Fruit fly (Drosophila melanogaster) whole organism, embryonic: ENCODE measurements around the gene CG42749.

ENCODE experiments used
- ATbp ChIP-seq: fragments of 200-800 bp; sonication (Bioruptor generic); optimal IDR thresholded peaks from 2 replicates; lab custom pipeline; 2017; ENCODE audit warnings: missing biosample characterization, mild to moderate bottlenecking, missing genetic modification characterization, missing genetic modification reagents
- Bgb ChIP-seq: fragments of 200-800 bp; sonication (Bioruptor generic); IDR thresholded peaks from 2 replicates; pipeline ENCODE4 v1.3.6; 2022; ENCODE audit warnings: missing biosample characterization, missing genetic modification characterization; ENCODE audit not compliant: partially characterized antibody
- Bteb2 ChIP-seq: fragments of 200-800 bp; sonication (Bioruptor generic); optimal IDR thresholded peaks from 2 replicates; lab custom pipeline; 2016; ENCODE audit warnings: missing biosample characterization, missing genetic modification characterization
- CG14860 ChIP-seq: fragments of 200-800 bp; sonication (Bioruptor generic); IDR thresholded peaks from 3 replicates; pipeline ENCODE4 v1.3.6; 2022; ENCODE audit warnings: missing biosample characterization, missing genetic modification characterization; ENCODE audit not compliant: partially characterized antibody
- CG16813 ChIP-seq: fragments of 200-800 bp; sonication (Bioruptor generic); IDR thresholded peaks from 3 replicates; pipeline ENCODE4 v1.3.6; 2022; ENCODE audit warnings: missing biosample characterization, missing genetic modification characterization; ENCODE audit not compliant: partially characterized antibody
- CG17328 ChIP-seq: fragments of 200-800 bp; sonication (Bioruptor generic); IDR thresholded peaks from 2 replicates; pipeline ENCODE4 v1.3.6; 2022; ENCODE audit warnings: missing biosample characterization, missing genetic modification characterization
- CG17568 ChIP-seq: fragments of 200-800 bp; sonication (Bioruptor generic); optimal IDR thresholded peaks from 2 replicates; lab custom pipeline; 2018; ENCODE audit warnings: missing biosample characterization, mild to moderate bottlenecking, missing genetic modification characterization, moderate library complexity
- CG18619 ChIP-seq: fragments of 200-800 bp; sonication (Bioruptor generic); optimal IDR thresholded peaks from 3 replicates; lab custom pipeline; 2017; ENCODE audit warnings: missing biosample characterization, mild to moderate bottlenecking, missing genetic modification characterization
- CG2116 ChIP-seq: fragments of 200-800 bp; sonication (Bioruptor generic); optimal IDR thresholded peaks from 3 replicates; lab custom pipeline; 2018; ENCODE audit warnings: missing biosample characterization, mild to moderate bottlenecking, missing genetic modification characterization
- CG2875 ChIP-seq: fragments of 200-800 bp; sonication (Bioruptor generic); optimal IDR thresholded peaks from 2 replicates; lab custom pipeline; 2017; ENCODE audit warnings: missing biosample characterization, mild to moderate bottlenecking, missing genetic modification characterization, missing genetic modification reagents
- CG30431 ChIP-seq: fragments of 200-800 bp; sonication (Bioruptor generic); optimal IDR thresholded peaks from 2 replicates; lab custom pipeline; 2017; ENCODE audit warnings: missing biosample characterization, missing genetic modification characterization
- CG31441 ChIP-seq: fragments of 200-800 bp; sonication (Bioruptor generic); IDR thresholded peaks from 2 replicates; pipeline ENCODE4 v1.3.6; 2022; ENCODE audit warnings: missing biosample characterization, missing genetic modification characterization
- CG3407 ChIP-seq: fragments of 200-800 bp; sonication (Bioruptor generic); optimal IDR thresholded peaks from 2 replicates; lab custom pipeline; 2018; ENCODE audit warnings: missing biosample characterization, mild to moderate bottlenecking, missing genetic modification characterization
- CG43689 ChIP-seq: fragments of 200-800 bp; sonication (Bioruptor generic); IDR thresholded peaks from 2 replicates; pipeline ENCODE4 v1.3.6; 2022; ENCODE audit warnings: missing biosample characterization, missing genetic modification characterization
- CG4617 ChIP-seq: fragments of 200-800 bp; sonication (Bioruptor generic); optimal IDR thresholded peaks from 3 replicates; lab custom pipeline; 2016; ENCODE audit warnings: missing biosample characterization, missing genetic modification characterization, borderline replicate concordance
- CG5245 ChIP-seq: fragments of 200-800 bp; sonication (Bioruptor generic); optimal IDR thresholded peaks from 3 replicates; lab custom pipeline; 2016; ENCODE audit warnings: missing biosample characterization, missing genetic modification characterization
- CG6254 ChIP-seq: fragments of 200-800 bp; sonication (Bioruptor generic); optimal IDR thresholded peaks from 3 replicates; lab custom pipeline; 2017; ENCODE audit warnings: mild to moderate bottlenecking, missing biosample characterization, missing genetic modification reagents, missing genetic modification characterization
- CTCF ChIP-seq: fragments of 200-800 bp; sonication (Bioruptor generic); optimal IDR thresholded peaks from 2 replicates; lab custom pipeline; 2017; ENCODE audit warnings: missing biosample characterization, mild to moderate bottlenecking, missing genetic modification characterization, moderate library complexity
- Dip2 ChIP-seq: fragments of 200-800 bp; sonication (Bioruptor generic); IDR thresholded peaks from 2 replicates; pipeline ENCODE4 v1.3.6; 2022; ENCODE audit warnings: missing biosample characterization, missing genetic modification characterization
- Dip3 ChIP-seq: fragments of 200-800 bp; sonication (Bioruptor generic); optimal IDR thresholded peaks from 3 replicates; lab custom pipeline; 2016; ENCODE audit warnings: missing biosample characterization, missing genetic modification characterization
- Doc3 ChIP-seq: fragments of 200-800 bp; sonication (Bioruptor generic); IDR thresholded peaks from 3 replicates; pipeline ENCODE4 v1.3.6; 2022; ENCODE audit warnings: missing biosample characterization, missing genetic modification characterization; ENCODE audit not compliant: partially characterized antibody
- HLH54F ChIP-seq: fragments of 200-800 bp; sonication (Bioruptor generic); optimal IDR thresholded peaks from 3 replicates; lab custom pipeline; 2016; ENCODE audit warnings: missing biosample characterization, missing genetic modification characterization
- Hand ChIP-seq: fragments of 200-800 bp; sonication (Bioruptor generic); optimal IDR thresholded peaks from 2 replicates; lab custom pipeline; 2017; ENCODE audit warnings: mild to moderate bottlenecking, missing biosample characterization, missing genetic modification reagents, missing genetic modification characterization
- Hmx ChIP-seq: fragments of 200-800 bp; sonication (Bioruptor generic); optimal IDR thresholded peaks from 2 replicates; lab custom pipeline; 2016; ENCODE audit warnings: missing biosample characterization, missing genetic modification characterization
- Lim3 ChIP-seq: fragments of 200-800 bp; sonication (Bioruptor generic); IDR thresholded peaks from 2 replicates; pipeline ENCODE4 v1.3.6; 2022; ENCODE audit warnings: missing biosample characterization, missing genetic modification characterization
- Lpt ChIP-seq: fragments of >200 bp; optimal IDR thresholded peaks from 2 replicates; lab custom pipeline; 2018; ENCODE audit warnings: missing biosample characterization, missing genetic modification characterization
- Max ChIP-seq: fragments of 200-800 bp; sonication (Bioruptor generic); optimal IDR thresholded peaks from 2 replicates; lab custom pipeline; 2016; ENCODE audit warnings: missing biosample characterization, mild to moderate bottlenecking, missing genetic modification characterization
- Mrtf ChIP-seq: fragments of 200-800 bp; sonication (Bioruptor generic); IDR thresholded peaks from 3 replicates; pipeline ENCODE4 v1.3.6; 2022; ENCODE audit warnings: missing biosample characterization, missing genetic modification characterization
- Sox102F ChIP-seq: fragments of 200-800 bp; sonication (Bioruptor generic); optimal IDR thresholded peaks from 2 replicates; lab custom pipeline; 2018; ENCODE audit warnings: missing biosample characterization, mild to moderate bottlenecking, missing genetic modification characterization, moderate library complexity
- Sry-δ ChIP-seq: fragments of 200-800 bp; sonication (Bioruptor generic); optimal IDR thresholded peaks from 2 replicates; lab custom pipeline; 2016; ENCODE audit warnings: missing biosample characterization, missing genetic modification characterization
- Ssrp ChIP-seq: fragments of 200-800 bp; sonication (Bioruptor generic); optimal IDR thresholded peaks from 2 replicates; lab custom pipeline; 2018; ENCODE audit warnings: missing biosample characterization, mild to moderate bottlenecking, missing genetic modification characterization, moderate library complexity
- Tbp ChIP-seq: fragments of >200 bp; optimal IDR thresholded peaks from 2 replicates; lab custom pipeline; 2018; ENCODE audit warnings: missing biosample characterization, missing genetic modification characterization
- ab ChIP-seq: fragments of 200-800 bp; sonication (Bioruptor generic); optimal IDR thresholded peaks from 2 replicates; lab custom pipeline; 2016; ENCODE audit warnings: missing biosample characterization, missing genetic modification characterization
- aop ChIP-seq: fragments of 200-800 bp; sonication (Bioruptor generic); IDR thresholded peaks from 2 replicates; pipeline ENCODE4 v1.3.6; 2022; ENCODE audit warnings: missing biosample characterization, missing genetic modification characterization
- ara ChIP-seq: fragments of 200-800 bp; sonication (Bioruptor generic); IDR thresholded peaks from 2 replicates; pipeline ENCODE4 v1.3.6; 2022; ENCODE audit warnings: missing biosample characterization, missing genetic modification characterization
- ato ChIP-seq: fragments of 200-800 bp; sonication (Bioruptor generic); IDR thresholded peaks from 2 replicates; pipeline ENCODE4 v1.3.6; 2022; ENCODE audit warnings: missing biosample characterization, missing genetic modification characterization; ENCODE audit not compliant: partially characterized antibody
- br ChIP-seq: fragments of >200 bp; optimal IDR thresholded peaks from 2 replicates; lab custom pipeline; 2017
- btn ChIP-seq: fragments of 200-800 bp; sonication (Bioruptor generic); optimal IDR thresholded peaks from 2 replicates; lab custom pipeline; 2016; ENCODE audit warnings: missing biosample characterization, missing genetic modification characterization
- cwo ChIP-seq: fragments of 200-800 bp; sonication (Bioruptor generic); optimal IDR thresholded peaks from 3 replicates; lab custom pipeline; 2017; ENCODE audit warnings: missing biosample characterization, missing genetic modification characterization, mild to moderate bottlenecking, moderate library complexity, missing genetic modification reagents
- danr ChIP-seq: fragments of 200-800 bp; sonication (Bioruptor generic); IDR thresholded peaks from 2 replicates; pipeline ENCODE4 v1.3.6; 2022; ENCODE audit warnings: missing biosample characterization, missing genetic modification characterization
- disco-r ChIP-seq: fragments of 200-800 bp; sonication (Bioruptor generic); optimal IDR thresholded peaks from 2 replicates; lab custom pipeline; 2016; ENCODE audit warnings: missing biosample characterization, missing genetic modification characterization
- dysf ChIP-seq: fragments of 200-800 bp; sonication (Bioruptor generic); IDR thresholded peaks from 3 replicates; pipeline ENCODE4 v1.3.6; 2022; ENCODE audit warnings: missing biosample characterization, missing genetic modification characterization
- fd3F ChIP-seq: fragments of 200-800 bp; sonication (Bioruptor generic); optimal IDR thresholded peaks from 2 replicates; lab custom pipeline; 2018; ENCODE audit warnings: missing biosample characterization, mild to moderate bottlenecking, missing genetic modification characterization, moderate library complexity
- gro ChIP-seq: fragments of 200-800 bp; sonication (Bioruptor generic); optimal IDR thresholded peaks from 2 replicates; lab custom pipeline; 2016; ENCODE audit warnings: missing biosample characterization, missing genetic modification characterization
- onecut ChIP-seq: fragments of 200-800 bp; sonication (Bioruptor generic); IDR thresholded peaks from 2 replicates; pipeline ENCODE4 v1.3.6; 2022; ENCODE audit warnings: missing biosample characterization, missing genetic modification characterization
- org-1 ChIP-seq: fragments of 200-800 bp; sonication (Bioruptor generic); optimal IDR thresholded peaks from 2 replicates; lab custom pipeline; 2017; ENCODE audit warnings: missing biosample characterization, missing genetic modification characterization
- sd ChIP-seq: fragments of 200-800 bp; sonication (Bioruptor generic); optimal IDR thresholded peaks from 3 replicates; lab custom pipeline; 2018; ENCODE audit warnings: missing biosample characterization, mild to moderate bottlenecking, missing genetic modification characterization, moderate library complexity
- trem ChIP-seq: fragments of 200-800 bp; optimal IDR thresholded peaks from 3 replicates; lab custom pipeline; 2019; ENCODE audit warnings: missing biosample characterization, mild to moderate bottlenecking, missing genetic modification characterization, moderate library complexity
- tx ChIP-seq: fragments of 200-800 bp; sonication (Bioruptor generic); optimal IDR thresholded peaks from 2 replicates; lab custom pipeline; 2016; ENCODE audit warnings: missing biosample characterization, missing genetic modification characterization
- wdn ChIP-seq: fragments of 200-800 bp; sonication (Bioruptor generic); IDR thresholded peaks from 2 replicates; pipeline ENCODE4 v1.3.6; 2022; ENCODE audit warnings: missing biosample characterization, missing genetic modification characterization
- zf30C ChIP-seq: fragments of 200-800 bp; sonication (Bioruptor generic); optimal IDR thresholded peaks from 3 replicates; lab custom pipeline; 2018; ENCODE audit warnings: missing biosample characterization, mild to moderate bottlenecking, missing genetic modification characterization

CG42749 gene

DNA sequence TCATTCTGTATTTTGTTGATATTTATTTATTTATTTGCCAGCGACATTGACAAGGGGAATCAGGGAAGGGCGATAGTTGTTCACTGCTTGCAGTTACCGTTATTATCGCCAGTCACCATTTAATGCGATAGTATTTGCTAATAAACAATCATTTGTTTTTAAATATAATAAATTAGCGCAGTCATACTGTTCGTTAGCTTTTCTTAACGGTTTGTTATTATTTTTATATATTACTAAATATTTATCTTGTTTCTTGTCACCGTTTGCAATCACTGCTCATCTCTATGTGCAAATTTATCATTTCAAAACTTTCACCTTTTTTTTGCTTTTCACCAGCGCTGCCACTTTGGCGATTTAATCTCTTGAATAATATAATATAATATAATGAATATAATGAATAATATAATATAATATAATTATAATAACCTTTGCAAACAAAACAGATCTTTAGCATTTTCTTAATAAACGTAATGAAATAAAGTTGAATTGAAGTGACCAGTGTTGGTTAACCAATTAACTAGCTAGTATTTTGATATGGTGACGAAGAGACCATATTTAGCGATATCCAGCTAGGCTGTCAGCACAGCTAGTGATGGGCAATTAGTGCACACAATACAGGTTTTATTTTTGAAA, 33.5 kb downstream of the CG42749 start, which contains the start of the genes CG3309 and XRCC1 (continued):
- no peak for TF ChIP-seq br (lab: Kevin White, UChicago)
- TF ChIP-seq btn (GFP tag; lab: Kevin White, UChicago), result no peak
- TF ChIP-seq Hmx (GFP tag; lab: Kevin White, UChicago), result no peak
- TF ChIP-seq CG30431, result peak; percentile 1
- TF ChIP-seq CG18619 (GFP tag; lab: Kevin White, UChicago), result peak; percentile 23
- TF ChIP-seq Ssrp (tag; lab: Kevin White, UChicago), result peak; percentile 51
- peak; percentile 57 for TF ChIP-seq Sox102F
- no peak for TF ChIP-seq HLH54F (GFP tag; lab: Kevin White, UChicago)
- no peak for TF ChIP-seq disco-r (GFP tag; lab: Kevin White, UChicago)
- peak; percentile 4 for TF ChIP-seq Max
- no peak for TF ChIP-seq Tbp (GFP tag; lab: Kevin White, UChicago)
- TF ChIP-seq ato, result peak; percentile 55
- TF ChIP-seq Dip2 (GFP tag; lab: Robert Waterston, UW), result no peak
- peak; percentile 24 for TF ChIP-seq CG2116 (GFP tag; lab: Kevin White, UChicago)
- TF ChIP-seq Lim3, result no peak
- TF ChIP-seq CG3407 (GFP tag; lab: Kevin White, UChicago), result peak; percentile 7
- no peak for TF ChIP-seq zf30C
- no peak for TF ChIP-seq fd3F (GFP tag; lab: Kevin White, UChicago)
- TF ChIP-seq sd (tag; lab: Kevin White, UChicago), result no peak
- TF ChIP-seq CG16813 (GFP tag; lab: Robert Waterston, UW), result peak; percentile 96
- peak; percentile 50; the same call in 1 of the 2 replicates for TF ChIP-seq CG17328 (GFP tag; lab: Robert Waterston, UW)
- no peak for TF ChIP-seq org-1 (GFP tag; lab: Kevin White, UChicago)
- no peak for TF ChIP-seq Bteb2 (GFP tag; lab: Kevin White, UChicago)
- TF ChIP-seq Bgb, result peak; percentile 80
- TF ChIP-seq CG43689 (GFP tag; lab: Robert Waterston, UW), result no peak
- peak; percentile 86 for TF ChIP-seq Doc3
- TF ChIP-seq Lpt (GFP tag; lab: Kevin White, UChicago), result no peak
- TF ChIP-seq CG2875, result no peak
- no peak for TF ChIP-seq gro (GFP tag; lab: Kevin White, UChicago)
- peak; percentile 68 for TF ChIP-seq Sry-δ
- no peak for TF ChIP-seq onecut (GFP tag; lab: Robert Waterston, UW)
- TF ChIP-seq trem (tag; lab: Kevin White, UChicago), result peak; percentile 53
- TF ChIP-seq Dip3, result no peak
- peak; percentile 94 for TF ChIP-seq CG31441
- TF ChIP-seq CG14860 (GFP tag; lab: Robert Waterston, UW), result peak; percentile 86
- TF ChIP-seq CG5245 (GFP tag; lab: Kevin White, UChicago), result no peak
- TF ChIP-seq ab (GFP tag; lab: Kevin White, UChicago), result no peak
- peak; percentile 64; the same call in 2 of the 3 replicates for TF ChIP-seq dysf
- no peak for TF ChIP-seq CTCF (GFP tag; lab: Kevin White, UChicago)
- TF ChIP-seq aop (GFP tag; lab: Robert Waterston, UW), result no peak
- TF ChIP-seq cwo, result no peak
- TF ChIP-seq wdn (GFP tag; lab: Robert Waterston, UW), result no peak
- no peak for TF ChIP-seq CG17568 (GFP tag; lab: Kevin White, UChicago)
- no peak for TF ChIP-seq ATbp
- TF ChIP-seq Hand, result no peak
- peak; percentile 55; the same call in 1 of the 2 replicates for TF ChIP-seq ara (GFP tag; lab: Robert Waterston, UW)
- peak; percentile 46 for TF ChIP-seq CG6254 (GFP tag; lab: Kevin White, UChicago)
- peak; percentile 38 for TF ChIP-seq CG4617
- no peak for TF ChIP-seq tx
- TF ChIP-seq danr, result no peak
- TF ChIP-seq Mrtf, result no peak
